Worm (Caenorhabditis elegans) whole organism, young adult: ENCODE results near the gene cutl-24.

Experiments used
- C06A6.2 ChIP-seq: fragments of 200-800 bp; sonication (Bioruptor generic); conservative IDR thresholded peaks from 2 replicates; pipeline ENCODE4 v1.3.6; 2022; ENCODE audit warnings: missing genetic modification characterization, missing compliant biosample characterization
- D2030.7 ChIP-seq: fragments of 200-800 bp; sonication (Bioruptor generic); IDR thresholded peaks from 2 replicates; pipeline ENCODE4 v1.3.6; 2022; ENCODE audit warnings: missing genetic modification reagents, missing genetic modification characterization, missing compliant biosample characterization
- F22D6.2 ChIP-seq: sonication (generic microtip); optimal IDR thresholded peaks from 2 replicates; lab custom pipeline; 2016; ENCODE audit warnings: mild to moderate bottlenecking, missing genetic modification characterization, missing compliant biosample characterization
- F23B12.7 ChIP-seq: sonication (generic microtip); optimal IDR thresholded peaks from 2 replicates; lab custom pipeline; 2017; ENCODE audit warnings: missing genetic modification characterization, mild to moderate bottlenecking, missing compliant biosample characterization, antibody characterized with exemption, moderate library complexity; ENCODE audit not compliant: insufficient read depth
- F49E8.2 ChIP-seq: sonication (generic microtip); optimal IDR thresholded peaks from 3 replicates; lab custom pipeline; 2017; ENCODE audit warnings: missing genetic modification characterization, mild to moderate bottlenecking, missing compliant biosample characterization, antibody characterized with exemption, moderate library complexity; ENCODE audit not compliant: insufficient read depth
- Y56A3A.18 ChIP-seq: fragments of 200-800 bp; sonication (Bioruptor generic); IDR thresholded peaks from 2 replicates; pipeline ENCODE4 v1.3.6; 2022; ENCODE audit warnings: missing genetic modification reagents, missing genetic modification characterization, missing compliant biosample characterization
- attf-3 ChIP-seq: fragments of 200-800 bp; sonication (Bioruptor generic); conservative IDR thresholded peaks from 2 replicates; pipeline ENCODE4 v1.3.6; 2022; ENCODE audit warnings: missing genetic modification reagents, missing genetic modification characterization, missing compliant biosample characterization
- attf-5 ChIP-seq: fragments of 200-800 bp; sonication (Bioruptor generic); optimal IDR thresholded peaks from 2 replicates; lab custom pipeline; 2018; ENCODE audit warnings: mild to moderate bottlenecking, missing genetic modification characterization, missing compliant biosample characterization
- cebp-1 ChIP-seq, 2 experiments: fragments of 200-800 bp in 1 of 2; sonication (Bioruptor generic) in 1 of 2; sonication (generic microtip) in 1 of 2; IDR thresholded peaks in 1 of 2; optimal IDR thresholded peaks in 1 of 2; 2 replicates each; pipeline versions ENCODE4 v1.3.6 to Lab custom; 2017 to 2022; ENCODE audit warnings: missing compliant biosample characterization in 2 of 2, missing genetic modification characterization in 2 of 2, mild to moderate bottlenecking in 1 of 2, missing genetic modification reagents in 1 of 2, moderate library complexity in 1 of 2
- chd-7 ChIP-seq: sonication (generic microtip); optimal IDR thresholded peaks from 2 replicates; lab custom pipeline; 2016; ENCODE audit warnings: mild to moderate bottlenecking, missing genetic modification characterization, moderate library complexity, missing compliant biosample characterization
- dox-1 ChIP-seq: fragments of 200-800 bp; sonication (Bioruptor generic); IDR thresholded peaks from 2 replicates; pipeline ENCODE4 v1.3.6; 2022; ENCODE audit warnings: missing genetic modification reagents, missing genetic modification characterization, missing compliant biosample characterization
- egrh-3 ChIP-seq: fragments of 200-800 bp; sonication (Bioruptor generic); IDR thresholded peaks from 2 replicates; pipeline ENCODE4 v1.3.6; 2022; ENCODE audit warnings: missing genetic modification reagents, missing genetic modification characterization, missing compliant biosample characterization
- fkh-3 ChIP-seq: sonication (generic microtip); optimal IDR thresholded peaks from 2 replicates; lab custom pipeline; 2016; ENCODE audit warnings: mild to moderate bottlenecking, missing genetic modification characterization, missing compliant biosample characterization
- hlh-26 ChIP-seq: fragments of 200-800 bp; sonication (Bioruptor generic); conservative IDR thresholded peaks from 2 replicates; pipeline ENCODE4 v1.3.6; 2022; ENCODE audit warnings: missing genetic modification reagents, missing genetic modification characterization, missing compliant biosample characterization
- hmg-1.2 ChIP-seq: fragments of 200-800 bp; sonication (Bioruptor generic); IDR thresholded peaks from 2 replicates; pipeline ENCODE4 v1.3.6; 2022; ENCODE audit warnings: missing genetic modification reagents, missing genetic modification characterization, missing compliant biosample characterization
- hmg-20 ChIP-seq: fragments of 200-800 bp; sonication (Bioruptor generic); IDR thresholded peaks from 2 replicates; pipeline ENCODE4 v1.3.6; 2022; ENCODE audit warnings: missing genetic modification reagents, missing genetic modification characterization, missing compliant biosample characterization
- let-526 ChIP-seq: fragments of 200-800 bp; sonication (Bioruptor generic); IDR thresholded peaks from 2 replicates; pipeline ENCODE4 v1.3.6; 2022; ENCODE audit warnings: missing genetic modification reagents, missing genetic modification characterization, missing compliant biosample characterization
- lin-35 ChIP-seq, 3 experiments: fragments of 150-350 bp in 2 of 3; sonication (generic microtip) in 1 of 3; optimal IDR thresholded peaks; 2 replicates each; lab custom pipeline; 2014 to 2018; ENCODE audit warnings: missing biosample characterization in 3 of 3, missing genetic modification characterization in 3 of 3, missing genetic modification reagents in 3 of 3
- lin-40 ChIP-seq: sonication (generic microtip); optimal IDR thresholded peaks from 2 replicates; lab custom pipeline; 2016; ENCODE audit warnings: missing genetic modification characterization, mild to moderate bottlenecking, missing compliant biosample characterization, missing genotype, missing genetic modification reagents
- lin-54 ChIP-seq: fragments of 200-800 bp; sonication (Bioruptor generic); optimal IDR thresholded peaks from 2 replicates; lab custom pipeline; 2018; ENCODE audit warnings: mild to moderate bottlenecking, missing genetic modification characterization, missing compliant biosample characterization
- lsl-1 ChIP-seq: fragments of 200-800 bp; sonication (Bioruptor generic); optimal IDR thresholded peaks from 2 replicates; lab custom pipeline; 2018; ENCODE audit warnings: mild to moderate bottlenecking, missing genetic modification characterization, moderate library complexity, missing compliant biosample characterization
- madf-6 ChIP-seq: fragments of 200-800 bp; sonication (Bioruptor generic); IDR thresholded peaks from 2 replicates; pipeline ENCODE4 v1.3.6; 2022; ENCODE audit warnings: missing genetic modification reagents, missing genetic modification characterization, missing compliant biosample characterization
- madf-8 ChIP-seq: fragments of 200-800 bp; sonication (Bioruptor generic); conservative IDR thresholded peaks from 2 replicates; pipeline ENCODE4 v1.3.6; 2022; ENCODE audit warnings: missing genetic modification reagents, missing genetic modification characterization, missing compliant biosample characterization
- mcd-1 ChIP-seq: fragments of 200-800 bp; sonication (Bioruptor generic); IDR thresholded peaks from 2 replicates; pipeline ENCODE4 v1.3.6; 2022; ENCODE audit warnings: missing genetic modification reagents, missing genetic modification characterization, missing compliant biosample characterization
- nhr-80 ChIP-seq: sonication (generic microtip); optimal IDR thresholded peaks from 2 replicates; lab custom pipeline; 2016; ENCODE audit warnings: missing genetic modification characterization, missing compliant biosample characterization
- pha-4 ChIP-seq: fragments of 150-350 bp; sonication (generic microtip); optimal IDR thresholded peaks from 2 replicates; lab custom pipeline; 2014; ENCODE audit warnings: missing biosample characterization, missing genetic modification reagents, missing genetic modification characterization
- rcor-1 ChIP-seq: fragments of 200-800 bp; sonication (Bioruptor generic); IDR thresholded peaks from 2 replicates; pipeline ENCODE4 v1.3.6; 2022; ENCODE audit warnings: missing genetic modification reagents, missing genetic modification characterization, missing compliant biosample characterization
- rpc-1 ChIP-seq, 2 experiments: fragments of 150-350 bp in 1 of 2; sonication (generic microtip) in 1 of 2; optimal IDR thresholded peaks; 2 replicates each; lab custom pipeline; 2014 to 2018; ENCODE audit warnings: missing biosample characterization in 1 of 2, missing genetic modification characterization in 1 of 2, missing genetic modification reagents in 1 of 2, missing genotype in 1 of 2
- snpc-1.3 ChIP-seq: sonication (generic microtip); optimal IDR thresholded peaks from 2 replicates; lab custom pipeline; 2017; ENCODE audit warnings: missing genetic modification characterization, mild to moderate bottlenecking, missing compliant biosample characterization, antibody characterized with exemption, moderate library complexity, missing genotype, missing genetic modification reagents; ENCODE audit not compliant: insufficient read depth
- snpc-4 ChIP-seq, 5 experiments: fragments of 150-350 bp in 1 of 5; sonication (generic microtip) in 4 of 5; optimal IDR thresholded peaks; 2 replicates each; lab custom pipeline; 2014 to 2018; ENCODE audit warnings: missing genetic modification characterization in 5 of 5, missing biosample characterization in 3 of 5, antibody characterized with exemption in 2 of 5, mild to moderate bottlenecking in 2 of 5, missing compliant biosample characterization in 2 of 5, missing genotype in 2 of 5, moderate library complexity in 2 of 5, missing genetic modification reagents in 1 of 5
- tbp1 ChIP-seq: fragments of 200-800 bp; sonication (Bioruptor generic); optimal IDR thresholded peaks from 2 replicates; lab custom pipeline; 2018; ENCODE audit warnings: mild to moderate bottlenecking, missing genetic modification characterization, missing compliant biosample characterization
- tbx-9 ChIP-seq: sonication (generic microtip); optimal IDR thresholded peaks from 2 replicates; lab custom pipeline; 2016; ENCODE audit warnings: borderline replicate concordance, missing genetic modification characterization, inconsistent platforms, missing compliant biosample characterization
- xnd-1 ChIP-seq: sonication (generic microtip); optimal IDR thresholded peaks from 2 replicates; lab custom pipeline; 2016; ENCODE audit warnings: missing genotype, missing genetic modification reagents, missing genetic modification characterization, missing compliant biosample characterization
- zfh-2 ChIP-seq: fragments of 200-800 bp; sonication (Bioruptor generic); conservative IDR thresholded peaks from 2 replicates; pipeline ENCODE4 v1.3.6; 2022; ENCODE audit warnings: missing genetic modification reagents, missing genetic modification characterization, missing compliant biosample characterization
- zim-3 ChIP-seq: sonication (generic microtip); optimal IDR thresholded peaks from 2 replicates; lab custom pipeline; 2017; ENCODE audit warnings: mild to moderate bottlenecking, missing genetic modification characterization, moderate library complexity, missing compliant biosample characterization

Gene cutl-24

DNA sequence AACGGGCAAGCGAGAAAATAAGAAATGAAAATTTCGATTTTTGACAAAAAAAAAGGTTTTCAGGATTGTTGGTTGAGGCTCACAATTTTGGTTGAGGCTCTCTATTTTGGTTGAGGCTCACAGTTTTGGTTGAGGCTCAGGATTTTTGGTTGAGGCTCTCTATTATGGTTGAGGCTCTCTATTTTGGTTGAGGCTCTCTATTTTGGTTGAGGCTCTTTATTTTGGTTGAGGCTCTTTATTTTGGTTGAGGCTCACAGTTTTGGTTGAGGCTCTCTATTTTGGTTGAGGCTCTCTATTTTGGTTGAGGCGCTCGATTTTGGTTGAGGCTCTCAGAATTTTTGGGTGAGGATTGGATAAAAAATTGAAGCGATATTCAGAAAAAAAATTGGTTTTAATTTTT, 45.1 kb upstream of the cutl-24 start:
- TF ChIP-seq zim-3 (tag; lab: Kevin White, UChicago) (peak; percentile 100), madf-6 (GFP tag; lab: Robert Waterston, UW) (peak; percentile 13; the same call in 1 of the 2 replicates), Y56A3A.18 (GFP tag; lab: Robert Waterston, UW) (no peak), dox-1 (peak; percentile 60)

DNA sequence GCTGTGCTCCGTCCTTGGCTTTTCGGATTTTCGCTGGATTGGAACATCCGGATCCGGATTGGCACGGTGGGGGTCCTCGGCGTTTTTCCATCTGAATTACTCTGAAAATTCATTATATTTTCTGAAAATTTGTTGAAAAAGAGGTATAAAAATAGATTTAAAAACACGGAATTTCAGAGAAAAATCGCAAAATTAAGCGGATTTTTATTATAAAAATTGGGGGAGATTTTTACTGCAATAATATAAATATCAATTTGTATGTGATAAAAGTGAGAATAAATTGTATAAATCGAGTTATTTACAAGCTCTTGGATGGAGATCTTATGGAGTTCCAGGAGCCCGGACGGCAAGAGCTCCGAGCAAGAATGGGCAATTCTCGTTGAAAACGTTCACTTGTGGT, 43.3 kb upstream of the cutl-24 start, which contains the start of gene tut-1:
Gene tut-1, minus strand, starts transcription at position 101 of the 400 bp plus-strand sequence.
- TF ChIP-seq xnd-1 (tag; lab: Kevin White, UChicago) (no peak), mcd-1 (GFP tag; lab: Robert Waterston, UW) (0 out of 2 replicates have a peak, but pooled peaks have one; percentile 23), zfh-2 (GFP tag; lab: Robert Waterston, UW) (no peak)
- TF ChIP-seq, all 124 proteins: peak for 1

- TF ChIP-seq egrh-3: peak; percentile 82; the same call in 1 of the 2 replicates
- TF ChIP-seq zim-3 (tag; lab: Kevin White, UChicago): peak; percentile 91
- TF ChIP-seq, all 124 proteins: peak for 2; not testable (repeated sequence) for 122
Observed at ce11 chrIV:122877-123657, 41.8 kb upstream of the cutl-24 start.

ce11 chrIV:125881-126781, 38.7 kb upstream of the cutl-24 start, which contains the start of the genes grld-1 and cox-6C:
Gene grld-1 (minus strand): TSS chrIV:125931.
Gene cox-6C (plus strand): TSS chrIV:126731.
- TF ChIP-seq rpc-1 (optimal IDR thresholded peaks at IDR 0.05; lab: Kevin White, UChicago) (no peak), rpc-1 (tag; optimal IDR thresholded peaks at IDR 0.05; lab: Kevin White, UChicago) (no peak), attf-3 (GFP tag; lab: Robert Waterston, UW) (peak; percentile 92), hmg-20 (no peak), tbx-9 (tag; lab: Kevin White, UChicago) (no peak), lin-54 (GFP tag; lab: Kevin White, UChicago) (peak; percentile 47), C06A6.2 (no peak), mcd-1 (GFP tag; lab: Robert Waterston, UW) (peak; percentile 47; the same call in 1 of the 2 replicates), pha-4 (tag; lab: Kevin White, UChicago) (no peak), rcor-1 (GFP tag; lab: Robert Waterston, UW) (no peak), hlh-26 (GFP tag; lab: Robert Waterston, UW) (no peak), dox-1 (peak; percentile 64), let-526 (GFP tag; lab: Robert Waterston, UW) (no peak), chd-7 (tag; lab: Kevin White, UChicago) (no peak), attf-5 (GFP tag; lab: Kevin White, UChicago) (peak; percentile 87), madf-8 (GFP tag; lab: Robert Waterston, UW) (no peak), D2030.7 (GFP tag; lab: Robert Waterston, UW) (peak; percentile 83), tbp1 (GFP tag; lab: Kevin White, UChicago) (peak; percentile 37), F22D6.2 (no peak), hmg-1.2 (peak; percentile 41; the same call in 1 of the 2 replicates), fkh-3 (tag; lab: Kevin White, UChicago) (no peak), nhr-80 (tag; lab: Kevin White, UChicago) (peak; percentile 0), lin-40 (peak; percentile 65), snpc-1.3 (tag; lab: Kevin White, UChicago) (peak; percentile 25), snpc-4 (GFP tag; optimal IDR thresholded peaks at IDR 0.05; lab: Kevin White, UChicago) (no peak), snpc-4 (tag; optimal IDR thresholded peaks at IDR 0.05; lab: Kevin White, UChicago) (peak in 2 of 4 experiments; percentile 10 to 52), madf-6 (GFP tag; lab: Robert Waterston, UW) (peak; percentile 37; the same call in 1 of the 2 replicates), lin-35 (GFP tag; optimal IDR thresholded peaks at IDR 0.05; lab: Kevin White, UChicago) (peak in 1 of 3 experiments; percentile 41), zim-3 (tag; lab: Kevin White, UChicago) (peak; percentile 93), cebp-1 (GFP tag; IDR thresholded peaks at IDR 0.05; lab: Robert Waterston, UW) (0 out of 2 replicates have a peak, but pooled peaks have one; percentile 50), cebp-1 (tag; optimal IDR thresholded peaks at IDR 0.05; lab: Kevin White, UChicago) (peak; percentile 56), lsl-1 (GFP tag; lab: Kevin White, UChicago) (peak; percentile 81), F23B12.7 (tag; lab: Kevin White, UChicago) (peak; percentile 42), F49E8.2 (tag; lab: Kevin White, UChicago) (peak; percentile 6)
